Worm (Caenorhabditis elegans): ENCODE results near the gene E02C12.9.

DNA sequence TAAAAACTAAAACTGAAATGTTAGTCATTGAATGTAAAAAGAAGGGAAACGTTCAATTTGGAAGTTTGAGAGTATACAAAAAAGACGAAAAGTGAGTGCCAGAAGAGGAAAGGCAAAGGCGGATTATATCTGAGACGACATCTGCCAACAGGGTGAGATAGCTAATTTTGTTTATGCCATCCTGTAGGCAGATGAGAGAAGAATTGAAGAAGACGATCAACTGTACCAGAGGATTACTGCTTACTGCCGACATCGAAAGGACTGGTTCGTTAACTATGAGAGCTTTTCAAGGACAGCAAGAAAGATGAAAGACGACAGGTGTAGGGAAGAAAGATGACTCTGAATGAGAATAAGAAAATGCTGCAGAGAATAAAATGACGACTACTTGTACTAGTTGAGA is 48.3 kb upstream of the E02C12.9 start:
- TF ChIP-seq elt-2 (tag; optimal IDR thresholded peaks at IDR 0.05) (no peak), lin-15B (tag; optimal IDR thresholded peaks at IDR 0.05) (no peak), nhr-19 (GFP tag; conservative IDR thresholded peaks at IDR 0.05) (no peak), tlp-1 (tag; optimal IDR thresholded peaks at IDR 0.05) (no peak)

Data from whole organism, L1 larva.